Worm (Caenorhabditis elegans) whole organism, L3 larva: ENCODE data around the gene F43E2.6.

Source experiments
- ZK546.5 ChIP-seq: sonication (generic microtip); optimal IDR thresholded peaks from 2 replicates; lab custom pipeline; 2017; ENCODE audit warnings: missing biosample characterization, missing genetic modification characterization
- aly-2 ChIP-seq: fragments of 150-350 bp; optimal IDR thresholded peaks from 2 replicates; lab custom pipeline; 2014; ENCODE audit warnings: missing biosample characterization, missing genetic modification characterization
- fkh-2 ChIP-seq: fragments of 150-350 bp; optimal IDR thresholded peaks from 2 replicates; lab custom pipeline; 2014; ENCODE audit warnings: missing biosample characterization, missing genetic modification reagents, missing genetic modification characterization
- fos-1 ChIP-seq: fragments of 150-350 bp; optimal IDR thresholded peaks from 2 replicates; lab custom pipeline; 2014; ENCODE audit warnings: missing biosample characterization, missing genetic modification characterization
- jun-1 ChIP-seq: fragments of 150-350 bp; optimal IDR thresholded peaks from 2 replicates; lab custom pipeline; 2014; ENCODE audit warnings: missing biosample characterization, missing genetic modification reagents, missing genetic modification characterization
- nhr-11 ChIP-seq: fragments of 150-350 bp; optimal IDR thresholded peaks from 2 replicates; lab custom pipeline; 2014; ENCODE audit warnings: missing biosample characterization, missing genetic modification characterization
- nhr-12 ChIP-seq: fragments of 150-350 bp; optimal IDR thresholded peaks from 2 replicates; lab custom pipeline; 2014; ENCODE audit warnings: missing biosample characterization, missing genetic modification characterization
- nhr-25 ChIP-seq: sonication (generic microtip); optimal IDR thresholded peaks from 2 replicates; lab custom pipeline; 2017; ENCODE audit warnings: missing biosample characterization, missing genetic modification characterization
- nhr-28 ChIP-seq: fragments of 150-350 bp; optimal IDR thresholded peaks from 2 replicates; lab custom pipeline; 2014; ENCODE audit warnings: missing biosample characterization, missing genetic modification characterization
- nhr-43 ChIP-seq: sonication (generic microtip); optimal IDR thresholded peaks from 2 replicates; lab custom pipeline; 2016; ENCODE audit warnings: mild to moderate bottlenecking, missing genetic modification characterization, missing compliant biosample characterization; ENCODE audit not compliant: poor library complexity, severe bottlenecking
- nhr-77 ChIP-seq: fragments of 150-350 bp; optimal IDR thresholded peaks from 2 replicates; lab custom pipeline; 2014; ENCODE audit warnings: missing biosample characterization, missing genetic modification characterization
- snpc-4 ChIP-seq: fragments of 150-350 bp; optimal IDR thresholded peaks from 2 replicates; lab custom pipeline; 2014; ENCODE audit warnings: missing biosample characterization, missing genetic modification characterization
- unc-62 ChIP-seq: fragments of 150-350 bp; sonication (generic microtip); optimal IDR thresholded peaks from 4 replicates; lab custom pipeline; 2014; ENCODE audit warnings: missing biosample characterization, missing genetic modification reagents, missing genetic modification characterization
- ztf-4 ChIP-seq: fragments of 150-350 bp; optimal IDR thresholded peaks from 2 replicates; lab custom pipeline; 2014; ENCODE audit warnings: missing biosample characterization, missing genetic modification characterization

- TF ChIP-seq ztf-4 (tag; lab: Kevin White, UChicago): no peak
- no peak for TF ChIP-seq snpc-4 (tag; lab: Kevin White, UChicago)
- TF ChIP-seq nhr-43 (tag; lab: Kevin White, UChicago): no peak
- TF ChIP-seq aly-2: no peak
- TF ChIP-seq nhr-77 (tag; lab: Kevin White, UChicago): no peak
- TF ChIP-seq fkh-2: no peak
- no peak for TF ChIP-seq nhr-12 (tag; lab: Kevin White, UChicago)
- no peak for TF ChIP-seq nhr-28
- no peak for TF ChIP-seq ZK546.5
- no peak for TF ChIP-seq jun-1 (tag; lab: Kevin White, UChicago)
- TF ChIP-seq fos-1 (tag; lab: Kevin White, UChicago): no peak
- TF ChIP-seq nhr-25: no peak
- TF ChIP-seq unc-62 (GFP tag; lab: Kevin White, UChicago): no peak
- no peak for TF ChIP-seq nhr-11 (tag; lab: Kevin White, UChicago)
These were observed 30.1 kb upstream of the F43E2.6 start, which contains the start of gene C07D10.1 for ce11 chrII:7398712-7399111.
